Fruit fly (Drosophila melanogaster) whole organism, prepupa: ENCODE data around the gene PQBP1.

ENCODE experiments used
- Ets21C ChIP-seq: fragments of 200-800 bp; sonication (Bioruptor generic); optimal IDR thresholded peaks from 3 replicates; lab custom pipeline; 2016; ENCODE audit warnings: missing biosample characterization, missing genetic modification characterization
- Ets96B ChIP-seq: fragments of 200-800 bp; optimal IDR thresholded peaks from 2 replicates; lab custom pipeline; 2019; ENCODE audit warnings: missing biosample characterization, mild to moderate bottlenecking, missing genetic modification characterization, moderate library complexity
- Gug ChIP-seq: fragments of 200-800 bp; sonication (Bioruptor generic); IDR thresholded peaks from 2 replicates; pipeline ENCODE4 v1.3.6; 2022; ENCODE audit warnings: missing biosample characterization, missing genetic modification characterization
- Hr4 ChIP-seq: fragments of 200-800 bp; sonication (Bioruptor generic); optimal IDR thresholded peaks from 3 replicates; lab custom pipeline; 2016; ENCODE audit warnings: missing biosample characterization, missing genetic modification characterization
- Lpt ChIP-seq: fragments of 200-800 bp; sonication (Bioruptor generic); optimal IDR thresholded peaks from 3 replicates; lab custom pipeline; 2016; ENCODE audit warnings: missing biosample characterization, missing genetic modification characterization
- OdsH ChIP-seq: fragments of 200-800 bp; sonication (Bioruptor generic); optimal IDR thresholded peaks from 3 replicates; lab custom pipeline; 2016; ENCODE audit warnings: missing biosample characterization, missing genetic modification characterization

DNA sequence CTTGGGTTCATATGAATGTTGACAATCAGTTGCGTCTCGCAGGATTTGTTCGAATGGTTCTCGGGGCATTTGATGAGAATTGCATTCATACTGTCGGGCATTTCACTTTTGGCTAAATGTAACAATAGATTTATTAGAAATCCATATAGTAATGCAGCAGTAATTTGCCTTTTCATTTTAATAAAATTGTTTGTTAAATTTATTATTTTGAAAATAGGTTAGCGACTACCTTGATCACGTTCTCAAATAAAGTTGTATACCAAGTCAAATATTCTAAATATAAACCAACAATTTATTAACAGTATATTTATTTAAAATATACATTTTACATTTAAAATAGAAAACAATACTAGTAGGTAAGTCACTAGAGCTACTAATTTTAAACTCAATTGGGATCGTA, 43.3 kb downstream of the PQBP1 start, which contains the start of gene CG34027:
- no peak for TF ChIP-seq Gug
- TF ChIP-seq OdsH (GFP tag; lab: Kevin White, UChicago): no peak
- TF ChIP-seq Ets21C: no peak
- no peak for TF ChIP-seq Hr4 (GFP tag; lab: Kevin White, UChicago)
- no peak for TF ChIP-seq Lpt (GFP tag; lab: Kevin White, UChicago)
- TF ChIP-seq Ets96B: no peak
